Worm (Caenorhabditis elegans): Measurements from ENCODE around the gene lim-4.

ce11 chrX:3855717-3856116, 17.6 kb downstream of the lim-4 start:
- TF ChIP-seq unc-39 (tag; optimal IDR thresholded peaks at IDR 0.05) (no peak), lin-15B (tag; optimal IDR thresholded peaks at IDR 0.05) (no peak), lim-7 (GFP tag; IDR thresholded peaks at IDR 0.05) (no peak), madf-5 (GFP tag; IDR thresholded peaks at IDR 0.05) (no peak), nhr-48 (tag; optimal IDR thresholded peaks at IDR 0.05) (no peak), madf-9 (GFP tag; conservative IDR thresholded peaks at IDR 0.05) (no peak), nhr-25 (tag; optimal IDR thresholded peaks at IDR 0.05; ENCODE audit: borderline replicate concordance, insufficient read depth) (no peak), snpc-1.2 (GFP tag; IDR thresholded peaks at IDR 0.05) (no peak), lin-39 (tag; optimal IDR thresholded peaks at IDR 0.05) (no peak), aly-2 (tag; optimal IDR thresholded peaks at IDR 0.05) (no peak), egl-27 (tag; optimal IDR thresholded peaks at IDR 0.05) (no peak)
